Worm (Caenorhabditis elegans): ENCODE results near the gene myrf-2.

myrf-2 gene

DNA sequence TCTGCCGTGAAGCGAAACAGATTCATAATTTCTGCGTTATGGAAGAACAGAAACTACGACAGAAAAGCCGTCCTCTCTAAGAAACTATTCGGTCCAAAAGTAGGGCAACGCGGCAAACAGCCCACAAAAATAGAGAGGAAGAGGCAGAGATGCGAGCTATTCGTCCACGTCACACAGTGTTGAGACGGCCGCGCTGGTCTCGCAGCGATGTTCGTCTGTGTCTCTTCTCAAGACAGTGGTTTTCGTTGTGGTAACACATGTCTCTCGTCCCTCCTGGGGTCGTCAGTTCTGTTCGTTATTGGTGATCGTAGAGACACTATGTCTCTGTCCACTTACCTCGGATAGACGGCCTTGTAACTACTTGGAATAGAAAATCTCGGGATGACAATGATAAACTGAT, 35.5 kb downstream of the myrf-2 start, which contains the start of gene erd-2.1 (continued):
- TF ChIP-seq nhr-12 (tag; optimal IDR thresholded peaks at IDR 0.05) (no peak), ceh-16 (tag; optimal IDR thresholded peaks at IDR 0.05) (no peak), ceh-9 (tag; optimal IDR thresholded peaks at IDR 0.05) (no peak), lsy-12 (tag; optimal IDR thresholded peaks at IDR 0.05) (peak; percentile 2), ceh-82 (tag; optimal IDR thresholded peaks at IDR 0.05) (no peak), nhr-11 (tag; optimal IDR thresholded peaks at IDR 0.05) (no peak), skn-1 (tag; optimal IDR thresholded peaks at IDR 0.05) (no peak), jun-1 (tag; optimal IDR thresholded peaks at IDR 0.05) (no peak), nfya-1 (tag; optimal IDR thresholded peaks at IDR 0.05; ENCODE audit: insufficient read depth) (peak; percentile 95), nhr-237 (tag; optimal IDR thresholded peaks at IDR 0.05) (no peak), mml-1 (tag; optimal IDR thresholded peaks at IDR 0.05) (no peak), pha-4 (tag; optimal IDR thresholded peaks at IDR 0.05) (peak; percentile 69), eor-1 (tag; optimal IDR thresholded peaks at IDR 0.05) (no peak), lin-15B (tag; optimal IDR thresholded peaks at IDR 0.05) (peak; percentile 57), nhr-77 (tag; optimal IDR thresholded peaks at IDR 0.05) (no peak)

DNA sequence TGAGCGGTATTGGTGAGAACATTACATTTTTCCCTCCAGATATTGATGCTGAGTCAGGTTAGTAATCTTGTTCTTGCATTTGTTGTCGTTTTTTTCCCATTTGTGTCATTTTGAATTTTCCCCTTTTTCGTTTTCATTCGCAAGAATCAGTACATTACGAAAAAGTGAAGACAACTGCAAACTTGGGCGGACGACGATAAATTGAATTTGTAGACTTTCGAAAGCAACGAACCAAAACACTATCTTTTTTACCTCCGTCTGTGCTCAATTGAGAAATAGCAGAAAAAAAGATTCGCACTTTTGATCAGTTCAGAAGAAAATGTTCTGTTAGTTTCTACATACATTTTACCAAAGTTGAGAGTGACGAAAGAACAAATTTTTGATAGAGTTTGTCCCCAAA, 39.0 kb downstream of the myrf-2 start:
- no peak for TF ChIP-seq egl-27 (tag; optimal IDR thresholded peaks at IDR 0.05)
- no peak for TF ChIP-seq ceh-16 (tag; optimal IDR thresholded peaks at IDR 0.05)
- no peak for TF ChIP-seq ztf-11 (tag; optimal IDR thresholded peaks at IDR 0.05)
- TF ChIP-seq fkh-10 (GFP tag; optimal IDR thresholded peaks at IDR 0.05), result peak; percentile 40
- no peak for TF ChIP-seq nhr-28 (tag; optimal IDR thresholded peaks at IDR 0.05)
- no peak for TF ChIP-seq nhr-77 (tag; optimal IDR thresholded peaks at IDR 0.05)
- no peak for TF ChIP-seq unc-39 (tag; optimal IDR thresholded peaks at IDR 0.05)
- TF ChIP-seq daf-12 (tag; optimal IDR thresholded peaks at IDR 0.05), result no peak

DNA sequence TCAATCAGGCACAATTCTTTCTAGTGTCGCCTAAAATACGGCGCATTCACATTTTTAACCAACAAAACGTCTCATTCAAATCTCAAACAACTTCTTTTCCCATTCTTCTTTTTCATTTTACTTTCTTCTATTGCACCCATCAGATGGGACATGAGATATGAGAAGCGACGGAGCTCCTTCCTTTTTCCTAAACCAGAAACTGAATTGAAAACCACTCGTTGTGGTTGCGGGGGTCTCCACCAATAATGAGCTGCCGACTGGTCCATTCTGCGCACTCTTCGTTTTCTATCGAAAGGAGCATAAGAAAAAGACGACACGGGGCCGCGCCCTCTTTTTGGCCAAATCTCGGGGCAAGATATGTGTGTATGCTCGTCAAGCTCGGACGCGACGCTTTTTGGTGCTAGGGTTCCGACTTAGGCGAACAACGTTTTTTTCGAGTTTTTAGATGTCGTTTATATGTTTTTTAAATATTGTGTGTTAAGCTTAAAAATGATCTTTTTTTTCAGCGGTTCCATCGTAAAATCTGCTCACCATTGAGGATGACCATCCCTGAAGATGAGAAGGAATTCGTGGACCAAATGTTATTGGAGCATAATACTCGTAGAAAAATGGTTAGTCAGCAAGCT, 39.7 kb downstream of the myrf-2 start, which contains the start of gene F09B9.5:
TSS of gene F09B9.5 (plus strand) at position 501 of the 626 bp plus-strand sequence.
- no peak for TF ChIP-seq egl-5 (tag; optimal IDR thresholded peaks at IDR 0.05)
- no peak for TF ChIP-seq pha-4 (tag; optimal IDR thresholded peaks at IDR 0.05)
- no peak for TF ChIP-seq fkh-10 (GFP tag; optimal IDR thresholded peaks at IDR 0.05)
- TF ChIP-seq zag-1 (tag; optimal IDR thresholded peaks at IDR 0.05), result no peak
- no peak for TF ChIP-seq sea-2 (GFP tag; optimal IDR thresholded peaks at IDR 0.05)
- no peak for TF ChIP-seq egl-27 (tag; optimal IDR thresholded peaks at IDR 0.05)
- no peak for TF ChIP-seq lin-39 (tag; optimal IDR thresholded peaks at IDR 0.05)
- no peak for TF ChIP-seq lsy-12 (tag; optimal IDR thresholded peaks at IDR 0.05)
- TF ChIP-seq nhr-25 (tag; optimal IDR thresholded peaks at IDR 0.05), result no peak
- TF ChIP-seq hmg-11 (tag; optimal IDR thresholded peaks at IDR 0.05), result peak; percentile 24
- TF ChIP-seq ceh-16 (tag; optimal IDR thresholded peaks at IDR 0.05), result no peak
- TF ChIP-seq ztf-4 (tag; optimal IDR thresholded peaks at IDR 0.05), result no peak
- TF ChIP-seq mml-1 (tag; optimal IDR thresholded peaks at IDR 0.05), result no peak
- TF ChIP-seq nfya-1 (tag; optimal IDR thresholded peaks at IDR 0.05; ENCODE audit: insufficient read depth), result peak; percentile 62
- TF ChIP-seq ztf-11 (tag; optimal IDR thresholded peaks at IDR 0.05), result no peak
- peak; percentile 49 for TF ChIP-seq unc-62 (GFP tag; optimal IDR thresholded peaks at IDR 0.05)
- no peak for TF ChIP-seq tbx-2 (tag; optimal IDR thresholded peaks at IDR 0.05)
- TF ChIP-seq nhr-67 (tag; optimal IDR thresholded peaks at IDR 0.05), result no peak
- TF ChIP-seq ZK546.5 (tag; optimal IDR thresholded peaks at IDR 0.05), result no peak
- TF ChIP-seq elt-2 (tag; optimal IDR thresholded peaks at IDR 0.05), result no peak
- no peak for TF ChIP-seq ceh-28 (tag; optimal IDR thresholded peaks at IDR 0.05)

DNA sequence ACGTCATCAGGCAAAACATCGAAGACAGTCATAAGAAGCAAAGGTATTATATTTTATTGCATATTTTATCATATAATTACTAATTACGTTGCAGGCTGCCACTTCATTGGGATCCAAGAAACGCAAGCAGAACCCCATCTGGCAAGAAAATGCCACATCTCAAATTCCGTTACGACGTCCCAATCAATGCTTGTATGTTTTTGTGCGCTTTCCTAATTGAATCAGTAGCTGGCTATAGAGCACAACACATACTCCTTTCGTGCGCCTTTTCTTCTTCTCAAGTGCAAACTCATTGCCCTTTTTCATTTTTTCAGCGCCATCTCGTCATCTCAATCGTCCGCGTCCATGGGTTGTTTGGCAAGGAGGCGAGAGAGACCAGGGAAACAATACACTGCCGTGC, 43.3 kb downstream of the myrf-2 start:
- TF ChIP-seq nhr-12 (tag; optimal IDR thresholded peaks at IDR 0.05) (no peak), ztf-4 (tag; optimal IDR thresholded peaks at IDR 0.05) (no peak), snpc-4 (tag; optimal IDR thresholded peaks at IDR 0.05) (no peak), pqm-1 (tag; optimal IDR thresholded peaks at IDR 0.05) (no peak), unc-39 (tag; optimal IDR thresholded peaks at IDR 0.05) (no peak), nhr-237 (tag; optimal IDR thresholded peaks at IDR 0.05) (no peak), lin-39 (tag; optimal IDR thresholded peaks at IDR 0.05) (no peak), nfya-1 (tag; optimal IDR thresholded peaks at IDR 0.05; ENCODE audit: insufficient read depth) (no peak), pha-4 (tag; optimal IDR thresholded peaks at IDR 0.05) (no peak), tbx-2 (tag; optimal IDR thresholded peaks at IDR 0.05) (no peak), daf-12 (tag; optimal IDR thresholded peaks at IDR 0.05) (no peak), fkh-2 (tag; optimal IDR thresholded peaks at IDR 0.05) (no peak)

Data from whole organism, L3 larva.